Worm (Caenorhabditis elegans) whole organism, L3 larva: Measurements from ENCODE around the gene eat-17.

Source experiments
- R02D3.7 ChIP-seq: fragments of 150-350 bp; optimal IDR thresholded peaks from 2 replicates; lab custom pipeline; 2014; ENCODE audit warnings: missing biosample characterization, missing genetic modification characterization
- ZK546.5 ChIP-seq: sonication (generic microtip); optimal IDR thresholded peaks from 2 replicates; lab custom pipeline; 2017; ENCODE audit warnings: missing biosample characterization, missing genetic modification characterization
- aly-2 ChIP-seq: fragments of 150-350 bp; optimal IDR thresholded peaks from 2 replicates; lab custom pipeline; 2014; ENCODE audit warnings: missing biosample characterization, missing genetic modification characterization
- ama-1 ChIP-seq: fragments of 150-350 bp; optimal IDR thresholded peaks from 2 replicates; lab custom pipeline; 2018
- ceh-28 ChIP-seq: fragments of 150-350 bp; optimal IDR thresholded peaks from 2 replicates; lab custom pipeline; 2014; ENCODE audit warnings: missing biosample characterization, missing genetic modification reagents, missing genetic modification characterization
- ceh-9 ChIP-seq: sonication (generic microtip); optimal IDR thresholded peaks from 2 replicates; lab custom pipeline; 2018; ENCODE audit warnings: missing biosample characterization, missing genetic modification characterization
- daf-12 ChIP-seq: fragments of 150-350 bp; optimal IDR thresholded peaks from 2 replicates; lab custom pipeline; 2014; ENCODE audit warnings: missing biosample characterization, missing genetic modification reagents, missing genetic modification characterization
- egl-27 ChIP-seq: sonication (generic microtip); optimal IDR thresholded peaks from 4 replicates; lab custom pipeline; 2017; ENCODE audit warnings: missing biosample characterization, missing genetic modification reagents, missing genetic modification characterization
- egl-5 ChIP-seq: fragments of 150-350 bp; optimal IDR thresholded peaks from 2 replicates; lab custom pipeline; 2017; ENCODE audit warnings: missing biosample characterization, missing genetic modification reagents, missing genetic modification characterization, inconsistent platforms
- elt-1 ChIP-seq: fragments of 150-350 bp; optimal IDR thresholded peaks from 2 replicates; lab custom pipeline; 2014; ENCODE audit warnings: missing biosample characterization, missing genetic modification characterization
- elt-2 ChIP-seq: sonication (generic microtip); optimal IDR thresholded peaks from 2 replicates; lab custom pipeline; 2016; ENCODE audit warnings: missing genetic modification reagents, mild to moderate bottlenecking, missing genetic modification characterization, missing compliant biosample characterization
- elt-3 ChIP-seq, 3 experiments: fragments of 150-350 bp in 1 of 3; sonication (generic microtip) in 2 of 3; optimal IDR thresholded peaks; 2 replicates in 2 of 3; 4 replicates in 1 of 3; lab custom pipeline; 2014 to 2017; ENCODE audit warnings: missing biosample characterization in 3 of 3, missing genetic modification characterization in 3 of 3
- eor-1 ChIP-seq, 2 experiments: fragments of 150-350 bp; optimal IDR thresholded peaks; 2 replicates each; lab custom pipeline; 2014 to 2018; ENCODE audit warnings: missing biosample characterization in 2 of 2, missing genetic modification characterization in 2 of 2
- fkh-10 ChIP-seq: sonication (generic microtip); optimal IDR thresholded peaks from 2 replicates; lab custom pipeline; 2017; ENCODE audit warnings: missing biosample characterization, missing genetic modification reagents, missing genetic modification characterization
- fkh-2 ChIP-seq: fragments of 150-350 bp; optimal IDR thresholded peaks from 2 replicates; lab custom pipeline; 2014; ENCODE audit warnings: missing biosample characterization, missing genetic modification reagents, missing genetic modification characterization
- fos-1 ChIP-seq: fragments of 150-350 bp; optimal IDR thresholded peaks from 2 replicates; lab custom pipeline; 2014; ENCODE audit warnings: missing biosample characterization, missing genetic modification characterization
- hmg-11 ChIP-seq: sonication (generic microtip); optimal IDR thresholded peaks from 2 replicates; lab custom pipeline; 2016; ENCODE audit warnings: missing genetic modification characterization, missing compliant biosample characterization
- jun-1 ChIP-seq: fragments of 150-350 bp; optimal IDR thresholded peaks from 2 replicates; lab custom pipeline; 2014; ENCODE audit warnings: missing biosample characterization, missing genetic modification reagents, missing genetic modification characterization
- lin-15B ChIP-seq: fragments of 150-350 bp; optimal IDR thresholded peaks from 2 replicates; lab custom pipeline; 2014; ENCODE audit warnings: missing biosample characterization, missing genetic modification characterization
- lsy-12 ChIP-seq: sonication (generic microtip); optimal IDR thresholded peaks from 2 replicates; lab custom pipeline; 2016; ENCODE audit warnings: mild to moderate bottlenecking, missing genetic modification characterization, missing compliant biosample characterization
- mdl-1 ChIP-seq: fragments of 150-350 bp; optimal IDR thresholded peaks from 2 replicates; lab custom pipeline; 2014; ENCODE audit warnings: missing biosample characterization, missing genetic modification characterization
- mml-1 ChIP-seq: fragments of 150-350 bp; sonication (generic microtip); optimal IDR thresholded peaks from 3 replicates; lab custom pipeline; 2014; ENCODE audit warnings: missing biosample characterization, missing genetic modification characterization
- nfya-1 ChIP-seq: sonication (generic microtip); optimal IDR thresholded peaks from 2 replicates; lab custom pipeline; 2017; ENCODE audit warnings: missing genetic modification characterization, mild to moderate bottlenecking, missing compliant biosample characterization, antibody characterized with exemption, moderate library complexity; ENCODE audit not compliant: insufficient read depth
- nhr-12 ChIP-seq: fragments of 150-350 bp; optimal IDR thresholded peaks from 2 replicates; lab custom pipeline; 2014; ENCODE audit warnings: missing biosample characterization, missing genetic modification characterization
- nhr-23 ChIP-seq: fragments of 150-350 bp; optimal IDR thresholded peaks from 2 replicates; lab custom pipeline; 2014; ENCODE audit warnings: missing biosample characterization, missing genetic modification reagents, missing genetic modification characterization
- nhr-237 ChIP-seq: fragments of 150-350 bp; optimal IDR thresholded peaks from 2 replicates; lab custom pipeline; 2014; ENCODE audit warnings: missing biosample characterization, missing genetic modification characterization
- nhr-28 ChIP-seq: fragments of 150-350 bp; optimal IDR thresholded peaks from 2 replicates; lab custom pipeline; 2014; ENCODE audit warnings: missing biosample characterization, missing genetic modification characterization
- nhr-43 ChIP-seq: sonication (generic microtip); optimal IDR thresholded peaks from 2 replicates; lab custom pipeline; 2016; ENCODE audit warnings: mild to moderate bottlenecking, missing genetic modification characterization, missing compliant biosample characterization; ENCODE audit not compliant: poor library complexity, severe bottlenecking
- nhr-67 ChIP-seq: fragments of 150-350 bp; optimal IDR thresholded peaks from 2 replicates; lab custom pipeline; 2014; ENCODE audit warnings: missing biosample characterization, missing genetic modification characterization
- nhr-76 ChIP-seq: fragments of 150-350 bp; sonication (generic microtip); optimal IDR thresholded peaks from 5 replicates; lab custom pipeline; 2014; ENCODE audit warnings: missing biosample characterization, missing genetic modification characterization
- nhr-77 ChIP-seq: fragments of 150-350 bp; optimal IDR thresholded peaks from 2 replicates; lab custom pipeline; 2014; ENCODE audit warnings: missing biosample characterization, missing genetic modification characterization
- pha-4 ChIP-seq: fragments of 150-350 bp; optimal IDR thresholded peaks from 2 replicates; lab custom pipeline; 2014; ENCODE audit warnings: missing biosample characterization, missing genetic modification reagents, missing genetic modification characterization
- skn-1 ChIP-seq: fragments of 150-350 bp; optimal IDR thresholded peaks from 2 replicates; lab custom pipeline; 2014; ENCODE audit warnings: missing biosample characterization, missing genetic modification characterization
- snpc-4 ChIP-seq: fragments of 150-350 bp; optimal IDR thresholded peaks from 2 replicates; lab custom pipeline; 2014; ENCODE audit warnings: missing biosample characterization, missing genetic modification characterization
- ztf-4 ChIP-seq: fragments of 150-350 bp; optimal IDR thresholded peaks from 2 replicates; lab custom pipeline; 2014; ENCODE audit warnings: missing biosample characterization, missing genetic modification characterization

The eat-17 gene

DNA sequence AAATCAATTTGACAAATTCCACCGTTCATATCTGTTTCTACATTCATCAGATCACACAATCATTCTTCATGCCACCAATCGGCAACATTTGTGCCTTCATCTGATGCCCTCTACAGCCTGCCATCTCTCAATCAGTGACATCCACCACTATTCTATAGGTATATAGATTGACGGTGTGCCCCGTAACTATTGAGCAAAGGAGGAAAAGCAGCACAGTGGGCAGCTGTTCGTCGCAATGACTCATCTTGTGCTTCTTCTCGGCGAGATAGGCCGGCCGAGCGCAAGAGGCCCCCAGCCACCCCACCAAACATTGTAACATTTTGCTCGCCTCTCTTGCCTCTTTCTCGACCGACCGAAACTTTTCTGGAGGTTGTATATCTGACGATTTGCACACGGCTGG is 24.5 kb downstream of the eat-17 start:
- TF ChIP-seq elt-3 (tag; optimal IDR thresholded peaks at IDR 0.05; lab: Kevin White, UChicago) (no peak), eor-1 (tag; optimal IDR thresholded peaks at IDR 0.05; lab: Kevin White, UChicago) (no peak), lin-15B (tag; lab: Kevin White, UChicago) (no peak), fos-1 (no peak), fkh-2 (tag; lab: Kevin White, UChicago) (no peak), aly-2 (tag; lab: Kevin White, UChicago) (no peak), nhr-237 (tag; lab: Kevin White, UChicago) (no peak), nhr-76 (tag; lab: Kevin White, UChicago) (no peak), nhr-23 (tag; lab: Kevin White, UChicago) (no peak), egl-5 (tag; lab: Kevin White, UChicago) (peak; percentile 0), nhr-28 (no peak), ceh-28 (no peak), ama-1 (lab: Kevin White, UChicago) (no peak), nfya-1 (tag; lab: Kevin White, UChicago) (peak; percentile 65)

DNA sequence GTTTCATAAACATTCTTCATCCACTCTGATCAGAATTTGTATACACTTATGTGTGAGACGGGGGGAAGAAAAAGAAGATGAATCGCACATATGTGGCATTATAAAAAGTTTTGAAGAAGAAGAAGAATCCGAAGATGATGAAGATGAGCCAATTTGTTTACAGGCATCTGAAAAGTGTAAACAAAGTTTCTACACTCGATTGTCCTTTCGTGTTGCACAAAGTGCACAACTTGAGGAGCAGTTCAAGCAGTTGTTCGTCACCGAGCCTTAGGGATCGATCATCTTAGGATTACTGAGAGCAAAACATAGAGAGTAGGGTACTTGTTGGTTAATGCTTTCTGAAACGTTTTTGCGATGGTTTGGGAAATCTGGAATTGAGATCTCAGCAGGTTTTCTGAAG is 25.5 kb downstream of the eat-17 start:
- TF ChIP-seq fkh-2 (tag; lab: Kevin White, UChicago) (peak; percentile 68), nhr-23 (tag; lab: Kevin White, UChicago) (no peak)

ce11 chrX:16389973-16390372 is 26.7 kb downstream of the eat-17 start:
- TF ChIP-seq jun-1 (tag; lab: Kevin White, UChicago), result no peak
- TF ChIP-seq daf-12 (tag; lab: Kevin White, UChicago), result no peak
- no peak for TF ChIP-seq R02D3.7
- TF ChIP-seq egl-27, result no peak
- no peak for TF ChIP-seq elt-2 (tag; lab: Kevin White, UChicago)
- no peak for TF ChIP-seq pha-4 (tag; lab: Kevin White, UChicago)
- no peak for TF ChIP-seq ZK546.5 (tag; lab: Kevin White, UChicago)
- TF ChIP-seq nhr-77 (tag; lab: Kevin White, UChicago), result no peak
- no peak for TF ChIP-seq nhr-67
- TF ChIP-seq ztf-4 (tag; lab: Kevin White, UChicago), result no peak
- no peak for TF ChIP-seq eor-1 (tag; optimal IDR thresholded peaks at IDR 0.05; lab: Kevin White, UChicago)
- no peak for TF ChIP-seq nhr-237 (tag; lab: Kevin White, UChicago)
- no peak for TF ChIP-seq mdl-1
- no peak for TF ChIP-seq mml-1 (tag; lab: Kevin White, UChicago)
- TF ChIP-seq lsy-12, result no peak
- no peak for TF ChIP-seq hmg-11

DNA sequence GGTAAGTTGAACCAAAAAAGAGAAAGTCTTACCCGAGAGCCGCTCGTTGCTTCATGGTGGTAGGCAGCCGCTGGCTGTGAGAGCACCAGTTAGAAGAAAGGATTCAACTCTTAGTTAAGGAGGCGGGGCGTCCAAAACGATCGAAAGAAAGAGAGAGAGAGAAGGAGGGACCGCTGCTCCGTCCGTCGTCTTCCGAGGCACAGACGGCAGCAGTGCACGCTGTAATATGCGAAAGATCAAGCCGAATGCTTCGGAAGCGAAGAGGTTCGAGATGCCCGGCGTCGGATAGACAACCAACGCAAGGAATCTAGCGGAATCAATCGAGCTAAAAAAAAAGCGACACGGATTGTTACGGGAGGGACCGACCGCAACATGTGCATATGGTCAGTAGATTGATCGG is 27.4 kb downstream of the eat-17 start, which contains the start of gene let-2:
let-2 (minus strand) TSS at position 68 of the 400 bp plus-strand sequence.
- no peak for TF ChIP-seq fkh-2 (tag; lab: Kevin White, UChicago)
- no peak for TF ChIP-seq skn-1 (tag; lab: Kevin White, UChicago)

ce11 chrX:16388362-16388761 is 28.3 kb downstream of the eat-17 start:
- TF ChIP-seq eor-1 (tag; optimal IDR thresholded peaks at IDR 0.05; lab: Kevin White, UChicago) (no peak), ama-1 (lab: Kevin White, UChicago) (no peak), nhr-12 (tag; lab: Kevin White, UChicago) (no peak), elt-2 (tag; lab: Kevin White, UChicago) (no peak), ceh-9 (tag; lab: Kevin White, UChicago) (no peak), egl-27 (no peak), nhr-43 (tag; lab: Kevin White, UChicago) (no peak), snpc-4 (tag; lab: Kevin White, UChicago) (no peak), fos-1 (no peak), elt-1 (tag; lab: Kevin White, UChicago) (no peak), nhr-77 (tag; lab: Kevin White, UChicago) (no peak), nhr-23 (tag; lab: Kevin White, UChicago) (no peak), fkh-2 (tag; lab: Kevin White, UChicago) (no peak), lsy-12 (no peak), fkh-10 (no peak), skn-1 (tag; lab: Kevin White, UChicago) (no peak), aly-2 (tag; lab: Kevin White, UChicago) (no peak)
